Worm (Caenorhabditis elegans): Measurements from ENCODE around the gene ZC449.2.

DNA sequence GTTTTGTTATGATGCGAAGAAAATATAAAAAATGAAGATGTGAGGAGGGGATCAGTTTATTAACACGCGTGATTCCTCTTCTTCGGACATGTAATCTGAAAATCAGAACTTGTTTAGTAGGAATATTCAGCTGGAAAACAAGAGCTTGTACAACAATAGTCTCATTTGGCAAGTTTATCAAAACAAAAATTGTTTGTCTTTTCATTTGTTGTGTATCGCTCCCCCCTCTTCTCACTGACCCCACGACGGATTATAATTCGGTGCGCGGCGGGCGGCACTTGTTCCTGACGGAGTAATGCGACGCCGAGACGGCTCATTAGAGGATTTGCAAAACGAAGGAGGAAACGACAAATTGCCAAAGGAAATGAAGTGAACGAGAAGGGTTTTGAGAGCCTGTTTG, 12.8 kb downstream of the ZC449.2 start, which contains the start of gene ZC449.4:
- no peak for TF ChIP-seq lsy-2 (tag; optimal IDR thresholded peaks at IDR 0.05)
- no peak for TF ChIP-seq sptf-1 (tag; optimal IDR thresholded peaks at IDR 0.05)
- TF ChIP-seq nhr-2 (tag; optimal IDR thresholded peaks at IDR 0.05), result no peak

All from whole organism, mixed stage, embryonic.